Worm (Caenorhabditis elegans): ENCODE measurements around the gene T06E4.7.

Gene T06E4.7

ce11 chrV:9629114-9629513 lies 2.9 kb downstream of the T06E4.7 start, which contains the start of gene idpc-3:
Gene idpc-3, minus strand, starts transcription at chrV:9629214.
- TF ChIP-seq egl-18 (GFP tag; IDR thresholded peaks at IDR 0.05), result no peak
- TF ChIP-seq ZK185.1 (tag; optimal IDR thresholded peaks at IDR 0.05; ENCODE audit: poor library complexity, severe bottlenecking), result no peak

ce11 chrV:9629643-9630042 lies 3.4 kb downstream of the T06E4.7 start, which contains the start of gene col-146:
Gene col-146, plus strand, starts transcription at chrV:9629943.
- no peak for TF ChIP-seq aptf-3 (GFP tag; IDR thresholded peaks at IDR 0.05)
- TF ChIP-seq ztf-25 (GFP tag; IDR thresholded peaks at IDR 0.05), result no peak
- TF ChIP-seq K11D2.4 (GFP tag; IDR thresholded peaks at IDR 0.05), result no peak
- no peak for TF ChIP-seq zim-3 (tag; optimal IDR thresholded peaks at IDR 0.05)
- TF ChIP-seq snpc-4 (GFP tag; optimal IDR thresholded peaks at IDR 0.05), result no peak
- TF ChIP-seq snpc-4 (tag; optimal IDR thresholded peaks at IDR 0.05), result no peak
- TF ChIP-seq ztf-28 (GFP tag; IDR thresholded peaks at IDR 0.05), result no peak
- TF ChIP-seq ztf-18 (tag; optimal IDR thresholded peaks at IDR 0.05), result no peak
- no peak for TF ChIP-seq cebp-2 (GFP tag; IDR thresholded peaks at IDR 0.05)
- no peak for TF ChIP-seq nfyb-1 (GFP tag; IDR thresholded peaks at IDR 0.05)
- TF ChIP-seq dpl-1 (GFP tag; optimal IDR thresholded peaks at IDR 0.05), result no peak
- no peak for TF ChIP-seq snpc-1.1 (tag; optimal IDR thresholded peaks at IDR 0.05; ENCODE audit: insufficient read depth)
- TF ChIP-seq F22D6.2 (tag; optimal IDR thresholded peaks at IDR 0.05), result no peak
- no peak for TF ChIP-seq B0019.2 (GFP tag; conservative IDR thresholded peaks at IDR 0.05)
- no peak for TF ChIP-seq ceh-91 (GFP tag; IDR thresholded peaks at IDR 0.05)
- TF ChIP-seq nfya-1 (tag; optimal IDR thresholded peaks at IDR 0.05; ENCODE audit: borderline replicate concordance, insufficient read depth), result no peak
- TF ChIP-seq athp-1 (tag; optimal IDR thresholded peaks at IDR 0.05), result no peak

ce11 chrV:9630542-9630941 lies 4.3 kb downstream of the T06E4.7 start:
- TF ChIP-seq repo-1 (tag; optimal IDR thresholded peaks at IDR 0.05), result no peak
- TF ChIP-seq zfh-2 (GFP tag; conservative IDR thresholded peaks at IDR 0.05), result peak; percentile 72
- peak; percentile 32; the same call in 1 of the 2 replicates for TF ChIP-seq mcd-1 (GFP tag; IDR thresholded peaks at IDR 0.05)
- no peak for TF ChIP-seq ama-1 (optimal IDR thresholded peaks at IDR 0.05)
- TF ChIP-seq ama-1 (GFP tag; optimal IDR thresholded peaks at IDR 0.05), result no peak
- TF ChIP-seq egrh-3 (GFP tag; IDR thresholded peaks at IDR 0.05), result peak; percentile 97
- TF ChIP-seq dox-1 (GFP tag; IDR thresholded peaks at IDR 0.05), result peak; percentile 34; the same call in 1 of the 2 replicates

ce11 chrV:9630944-9631343 lies 4.7 kb downstream of the T06E4.7 start, which contains the start of gene T06E4.5:
Gene T06E4.5, plus strand, starts transcription at chrV:9631244.
- TF ChIP-seq ztf-3 (GFP tag; optimal IDR thresholded peaks at IDR 0.05) (no peak), atf-7 (tag; optimal IDR thresholded peaks at IDR 0.05) (no peak), Y53F4B.3 (GFP tag; IDR thresholded peaks at IDR 0.05) (no peak), nfya-1 (tag; optimal IDR thresholded peaks at IDR 0.05; ENCODE audit: borderline replicate concordance, insufficient read depth) (no peak), Y56A3A.18 (GFP tag; IDR thresholded peaks at IDR 0.05) (no peak)

ce11 chrV:9632348-9632747 lies 6.2 kb downstream of the T06E4.7 start:
- TF ChIP-seq F37B4.10 (GFP tag; IDR thresholded peaks at IDR 0.05) (peak; percentile 82; the same call in 1 of the 2 replicates), hsf-1 (GFP tag; IDR thresholded peaks at IDR 0.05) (no peak), rcor-1 (GFP tag; IDR thresholded peaks at IDR 0.05) (no peak), ccch-3 (GFP tag; optimal IDR thresholded peaks at IDR 0.05) (no peak), ceh-91 (GFP tag; IDR thresholded peaks at IDR 0.05) (no peak), rpc-1 (optimal IDR thresholded peaks at IDR 0.05) (no peak), rpc-1 (tag; optimal IDR thresholded peaks at IDR 0.05) (no peak), lin-54 (GFP tag; optimal IDR thresholded peaks at IDR 0.05) (no peak), dox-1 (GFP tag; IDR thresholded peaks at IDR 0.05) (0 out of 2 replicates have a peak, but pooled peaks have one; percentile 17), snpc-1.3 (tag; optimal IDR thresholded peaks at IDR 0.05; ENCODE audit: insufficient read depth) (no peak), ekl-4 (GFP tag; IDR thresholded peaks at IDR 0.05) (no peak), nhr-27 (tag; optimal IDR thresholded peaks at IDR 0.05) (no peak), egrh-3 (GFP tag; IDR thresholded peaks at IDR 0.05) (peak; percentile 97), ceh-40 (GFP tag; IDR thresholded peaks at IDR 0.05) (no peak), B0019.2 (GFP tag; conservative IDR thresholded peaks at IDR 0.05) (no peak), hlh-12 (tag; optimal IDR thresholded peaks at IDR 0.05) (no peak), F23B12.7 (tag; optimal IDR thresholded peaks at IDR 0.05; ENCODE audit: insufficient read depth) (no peak), lin-40 (tag; optimal IDR thresholded peaks at IDR 0.05) (no peak), ztf-3 (GFP tag; optimal IDR thresholded peaks at IDR 0.05) (no peak)
